Worm (Caenorhabditis elegans) whole organism, young adult: ENCODE results near the gene acr-16.
A peak's percentile ranks its signal among the peaks of the same experiment; 100 is the strongest.

ENCODE experiments used
- B0336.3 ChIP-seq: fragments of 200-800 bp; sonication (Bioruptor generic); IDR thresholded peaks from 2 replicates; pipeline ENCODE4 v1.3.6; 2022; ENCODE audit warnings: missing genetic modification characterization, missing compliant biosample characterization
- C06A6.2 ChIP-seq: fragments of 200-800 bp; sonication (Bioruptor generic); conservative IDR thresholded peaks from 2 replicates; pipeline ENCODE4 v1.3.6; 2022; ENCODE audit warnings: missing genetic modification characterization, missing compliant biosample characterization
- D2030.7 ChIP-seq: fragments of 200-800 bp; sonication (Bioruptor generic); IDR thresholded peaks from 2 replicates; pipeline ENCODE4 v1.3.6; 2022; ENCODE audit warnings: missing genetic modification reagents, missing genetic modification characterization, missing compliant biosample characterization
- F23B12.7 ChIP-seq: sonication (generic microtip); optimal IDR thresholded peaks from 2 replicates; lab custom pipeline; 2017; ENCODE audit warnings: missing genetic modification characterization, mild to moderate bottlenecking, missing compliant biosample characterization, antibody characterized with exemption, moderate library complexity; ENCODE audit not compliant: insufficient read depth
- F33H1.4 ChIP-seq: fragments of 200-800 bp; sonication (Bioruptor generic); IDR thresholded peaks from 2 replicates; pipeline ENCODE4 v1.3.6; 2022; ENCODE audit warnings: missing genetic modification reagents, missing genetic modification characterization, missing compliant biosample characterization
- F39B2.1 ChIP-seq: fragments of 200-800 bp; sonication (Bioruptor generic); IDR thresholded peaks from 2 replicates; pipeline ENCODE4 v1.3.6; 2022; ENCODE audit warnings: missing genetic modification reagents, missing genetic modification characterization, missing compliant biosample characterization
- T07F8.4 ChIP-seq: sonication (generic microtip); optimal IDR thresholded peaks from 2 replicates; lab custom pipeline; 2016; ENCODE audit warnings: mild to moderate bottlenecking, missing genetic modification characterization, moderate library complexity, missing compliant biosample characterization
- ZK185.1 ChIP-seq: sonication (generic microtip); optimal IDR thresholded peaks from 2 replicates; lab custom pipeline; 2016; ENCODE audit warnings: mild to moderate bottlenecking, missing genetic modification characterization, missing compliant biosample characterization; ENCODE audit not compliant: poor library complexity, severe bottlenecking
- athp-1 ChIP-seq: sonication (generic microtip); optimal IDR thresholded peaks from 2 replicates; lab custom pipeline; 2017; ENCODE audit warnings: mild to moderate bottlenecking, missing genetic modification characterization, missing compliant biosample characterization
- attf-5 ChIP-seq: fragments of 200-800 bp; sonication (Bioruptor generic); optimal IDR thresholded peaks from 2 replicates; lab custom pipeline; 2018; ENCODE audit warnings: mild to moderate bottlenecking, missing genetic modification characterization, missing compliant biosample characterization
- ceh-100 ChIP-seq: fragments of 200-800 bp; sonication (Bioruptor generic); IDR thresholded peaks from 2 replicates; pipeline ENCODE4 v1.3.6; 2022; ENCODE audit warnings: missing genetic modification reagents, missing genetic modification characterization, missing compliant biosample characterization
- ceh-27 ChIP-seq: fragments of 200-800 bp; sonication (Bioruptor generic); optimal IDR thresholded peaks from 2 replicates; lab custom pipeline; 2018; ENCODE audit warnings: mild to moderate bottlenecking, missing genetic modification characterization, moderate library complexity, missing compliant biosample characterization
- ceh-58 ChIP-seq: fragments of 200-800 bp; sonication (Bioruptor generic); IDR thresholded peaks from 2 replicates; pipeline ENCODE4 v1.3.6; 2022; ENCODE audit warnings: missing genetic modification characterization, missing compliant biosample characterization
- dox-1 ChIP-seq: fragments of 200-800 bp; sonication (Bioruptor generic); IDR thresholded peaks from 2 replicates; pipeline ENCODE4 v1.3.6; 2022; ENCODE audit warnings: missing genetic modification reagents, missing genetic modification characterization, missing compliant biosample characterization
- egl-18 ChIP-seq: fragments of 200-800 bp; sonication (Bioruptor generic); IDR thresholded peaks from 2 replicates; pipeline ENCODE4 v1.3.6; 2022; ENCODE audit warnings: missing genetic modification reagents, missing genetic modification characterization, missing compliant biosample characterization
- egrh-3 ChIP-seq: fragments of 200-800 bp; sonication (Bioruptor generic); IDR thresholded peaks from 2 replicates; pipeline ENCODE4 v1.3.6; 2022; ENCODE audit warnings: missing genetic modification reagents, missing genetic modification characterization, missing compliant biosample characterization
- ekl-4 ChIP-seq: fragments of 200-800 bp; sonication (Bioruptor generic); IDR thresholded peaks from 2 replicates; pipeline ENCODE4 v1.3.6; 2022; ENCODE audit warnings: missing genetic modification reagents, missing genetic modification characterization, missing compliant biosample characterization
- hlh-26 ChIP-seq: fragments of 200-800 bp; sonication (Bioruptor generic); conservative IDR thresholded peaks from 2 replicates; pipeline ENCODE4 v1.3.6; 2022; ENCODE audit warnings: missing genetic modification reagents, missing genetic modification characterization, missing compliant biosample characterization
- hmg-1.2 ChIP-seq: fragments of 200-800 bp; sonication (Bioruptor generic); IDR thresholded peaks from 2 replicates; pipeline ENCODE4 v1.3.6; 2022; ENCODE audit warnings: missing genetic modification reagents, missing genetic modification characterization, missing compliant biosample characterization
- hsf-1 ChIP-seq: fragments of 200-800 bp; sonication (Bioruptor generic); IDR thresholded peaks from 2 replicates; pipeline ENCODE4 v1.3.6; 2022; ENCODE audit warnings: missing genetic modification reagents, missing genetic modification characterization, missing compliant biosample characterization
- lir-1 ChIP-seq: fragments of 200-800 bp; sonication (Bioruptor generic); conservative IDR thresholded peaks from 2 replicates; pipeline ENCODE4 v1.3.6; 2022; ENCODE audit warnings: missing genetic modification reagents, missing genetic modification characterization, missing compliant biosample characterization
- madf-3 ChIP-seq: fragments of 200-800 bp; sonication (Bioruptor generic); IDR thresholded peaks from 2 replicates; pipeline ENCODE4 v1.3.6; 2022; ENCODE audit warnings: missing genetic modification reagents, missing genetic modification characterization, missing compliant biosample characterization
- madf-6 ChIP-seq: fragments of 200-800 bp; sonication (Bioruptor generic); IDR thresholded peaks from 2 replicates; pipeline ENCODE4 v1.3.6; 2022; ENCODE audit warnings: missing genetic modification reagents, missing genetic modification characterization, missing compliant biosample characterization
- mcd-1 ChIP-seq: fragments of 200-800 bp; sonication (Bioruptor generic); IDR thresholded peaks from 2 replicates; pipeline ENCODE4 v1.3.6; 2022; ENCODE audit warnings: missing genetic modification reagents, missing genetic modification characterization, missing compliant biosample characterization
- nfya-2 ChIP-seq: fragments of 200-800 bp; sonication (Bioruptor generic); IDR thresholded peaks from 2 replicates; pipeline ENCODE4 v1.3.6; 2022; ENCODE audit warnings: missing genetic modification reagents, missing genetic modification characterization, missing compliant biosample characterization
- nhr-27 ChIP-seq: fragments of 200-800 bp; sonication (Bioruptor generic); optimal IDR thresholded peaks from 2 replicates; lab custom pipeline; 2018; ENCODE audit warnings: mild to moderate bottlenecking, missing genetic modification characterization, moderate library complexity, missing compliant biosample characterization
- pbrm-1 ChIP-seq: fragments of 200-800 bp; sonication (Bioruptor generic); IDR thresholded peaks from 2 replicates; pipeline ENCODE4 v1.3.6; 2022; ENCODE audit warnings: missing genetic modification reagents, missing genetic modification characterization, missing compliant biosample characterization
- sea-2 ChIP-seq: fragments of 200-800 bp; sonication (Bioruptor generic); IDR thresholded peaks from 2 replicates; pipeline ENCODE4 v1.3.6; 2022; ENCODE audit warnings: missing genetic modification characterization, missing compliant biosample characterization
- snpc-1.3 ChIP-seq: sonication (generic microtip); optimal IDR thresholded peaks from 2 replicates; lab custom pipeline; 2017; ENCODE audit warnings: missing genetic modification characterization, mild to moderate bottlenecking, missing compliant biosample characterization, antibody characterized with exemption, moderate library complexity, missing genotype, missing genetic modification reagents; ENCODE audit not compliant: insufficient read depth
- somi-1 ChIP-seq: fragments of 200-800 bp; sonication (Bioruptor generic); optimal IDR thresholded peaks from 2 replicates; lab custom pipeline; 2018; ENCODE audit warnings: mild to moderate bottlenecking, missing genetic modification characterization, missing compliant biosample characterization
- tbp1 ChIP-seq: fragments of 200-800 bp; sonication (Bioruptor generic); optimal IDR thresholded peaks from 2 replicates; lab custom pipeline; 2018; ENCODE audit warnings: mild to moderate bottlenecking, missing genetic modification characterization, missing compliant biosample characterization
- tlf-1 ChIP-seq: fragments of 200-800 bp; sonication (Bioruptor generic); optimal IDR thresholded peaks from 2 replicates; lab custom pipeline; 2018; ENCODE audit warnings: mild to moderate bottlenecking, missing genetic modification characterization, missing compliant biosample characterization
- unc-130 ChIP-seq: sonication (generic microtip); optimal IDR thresholded peaks from 2 replicates; lab custom pipeline; 2016; ENCODE audit warnings: missing genetic modification reagents, missing genetic modification characterization, missing compliant biosample characterization
- unc-62 ChIP-seq: fragments of 150-350 bp; optimal IDR thresholded peaks from 2 replicates; lab custom pipeline; 2014; ENCODE audit warnings: missing biosample characterization, missing genetic modification reagents, missing genetic modification characterization
- zfh-2 ChIP-seq: fragments of 200-800 bp; sonication (Bioruptor generic); conservative IDR thresholded peaks from 2 replicates; pipeline ENCODE4 v1.3.6; 2022; ENCODE audit warnings: missing genetic modification reagents, missing genetic modification characterization, missing compliant biosample characterization
- zim-3 ChIP-seq: sonication (generic microtip); optimal IDR thresholded peaks from 2 replicates; lab custom pipeline; 2017; ENCODE audit warnings: mild to moderate bottlenecking, missing genetic modification characterization, moderate library complexity, missing compliant biosample characterization
- ztf-18 ChIP-seq: sonication (generic microtip); optimal IDR thresholded peaks from 2 replicates; lab custom pipeline; 2016; ENCODE audit warnings: missing genotype, mild to moderate bottlenecking, missing genetic modification characterization, missing compliant biosample characterization
- ztf-28 ChIP-seq: fragments of 200-800 bp; sonication (Bioruptor generic); IDR thresholded peaks from 2 replicates; pipeline ENCODE4 v1.3.6; 2022; ENCODE audit warnings: missing genetic modification reagents, missing genetic modification characterization, missing compliant biosample characterization

The acr-16 gene

DNA sequence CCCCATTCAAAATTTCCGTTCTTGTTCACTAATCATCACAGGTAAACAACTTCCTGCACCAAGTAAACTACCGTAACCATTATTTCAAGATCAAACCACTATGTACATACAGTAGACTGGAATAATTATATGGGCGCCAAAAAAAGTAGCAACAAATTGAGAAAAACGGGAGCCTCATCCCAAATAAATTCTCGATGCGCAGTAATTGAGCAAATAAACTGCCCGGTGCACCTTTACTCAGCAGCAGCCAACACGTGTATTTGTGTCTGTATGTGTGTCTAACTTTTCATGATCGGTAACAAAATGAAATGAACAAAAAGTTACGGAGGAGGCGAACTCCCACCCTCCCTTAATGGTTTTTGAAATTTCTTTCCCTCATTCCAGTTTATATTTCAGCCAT lies 31.8 kb upstream of the acr-16 start, which contains the start of gene otpl-5:
Gene otpl-5, plus strand, starts transcription at position 301 of the 400 bp plus-strand sequence.
- TF ChIP-seq unc-130 (no peak), zim-3 (tag; lab: Kevin White, UChicago) (no peak), T07F8.4 (tag; lab: Kevin White, UChicago) (no peak), ZK185.1 (no peak), somi-1 (no peak), madf-3 (GFP tag; lab: Robert Waterston, UW) (no peak), hlh-26 (GFP tag; lab: Robert Waterston, UW) (no peak)

DNA sequence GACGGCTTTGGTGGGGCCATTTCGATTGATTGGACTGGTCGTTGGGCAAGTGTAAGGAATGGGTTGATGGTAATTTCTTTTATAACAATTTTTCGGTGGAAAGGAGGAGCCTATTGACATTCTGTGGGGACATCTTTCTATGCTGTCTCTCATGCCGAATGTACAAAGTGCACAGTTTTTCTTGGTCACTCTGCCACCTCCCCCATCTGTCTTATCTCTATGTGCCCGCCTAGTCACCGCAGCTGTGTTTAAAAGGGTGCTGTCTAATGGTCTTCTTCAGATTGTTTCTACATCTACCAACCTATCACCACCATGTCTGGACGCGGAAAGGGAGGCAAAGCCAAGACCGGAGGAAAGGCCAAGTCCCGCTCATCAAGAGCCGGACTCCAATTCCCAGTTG lies 27.9 kb upstream of the acr-16 start, which contains the start of the genes his-8 and his-7:
Gene his-8, minus strand, starts transcription at position 20 of the 400 bp plus-strand sequence.
Gene his-7, plus strand, starts transcription at position 313 of the 400 bp plus-strand sequence.
- peak; percentile 5; the same call in 1 of the 2 replicates for TF ChIP-seq madf-6 (GFP tag; lab: Robert Waterston, UW)

DNA sequence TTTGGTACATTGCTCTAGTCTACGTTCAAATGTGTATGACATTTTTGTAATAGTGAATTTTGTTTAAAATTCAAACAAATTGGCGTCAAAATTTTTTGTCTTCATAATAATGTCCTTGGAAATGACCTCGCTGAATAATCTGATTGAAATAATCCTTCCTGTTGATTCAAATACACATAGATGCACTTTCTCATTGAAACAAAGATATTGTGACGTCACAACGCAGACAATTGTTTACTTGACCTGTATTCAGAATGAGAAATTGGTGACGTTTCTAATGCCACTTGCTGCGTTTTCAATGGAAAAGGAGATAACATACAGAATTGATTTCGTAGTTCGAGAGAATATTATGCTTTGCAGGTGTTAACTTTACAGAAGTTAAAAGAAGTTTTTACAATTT lies 27.1 kb upstream of the acr-16 start:
- no peak for TF ChIP-seq lir-1 (GFP tag; lab: Robert Waterston, UW)

DNA sequence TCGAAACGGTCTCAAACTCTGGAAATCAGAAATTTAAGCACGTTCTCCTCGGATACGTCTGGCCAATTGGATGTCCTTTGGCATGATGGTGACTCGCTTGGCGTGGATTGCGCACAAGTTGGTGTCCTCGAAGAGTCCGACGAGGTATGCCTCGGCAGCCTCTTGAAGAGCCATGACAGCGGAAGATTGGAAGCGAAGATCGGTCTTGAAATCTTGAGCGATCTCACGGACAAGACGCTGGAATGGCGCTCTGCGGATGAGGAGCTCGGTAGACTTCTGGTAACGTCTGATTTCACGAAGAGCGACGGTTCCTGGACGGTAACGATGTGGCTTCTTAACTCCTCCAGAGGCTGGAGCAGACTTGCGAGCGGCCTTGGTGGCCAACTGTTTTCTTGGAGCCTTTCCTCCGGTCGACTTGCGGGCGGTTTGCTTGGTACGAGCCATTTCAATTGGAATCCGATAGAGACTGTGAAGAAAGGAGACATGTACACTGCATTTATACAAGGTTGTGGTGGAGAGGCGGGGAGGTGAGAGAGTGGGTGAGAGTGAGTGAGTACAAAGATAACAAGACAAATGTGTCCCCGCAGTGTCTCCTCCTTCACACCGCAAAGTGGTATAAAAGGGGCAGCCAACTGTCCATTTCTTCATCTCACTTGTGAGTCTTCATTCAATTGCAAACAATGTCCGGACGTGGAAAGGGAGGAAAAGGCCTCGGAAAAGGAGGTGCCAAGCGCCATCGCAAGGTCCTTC lies 26.3 kb upstream of the acr-16 start, which contains the start of the genes his-6 and his-5:
Gene his-6, minus strand, starts transcription at position 444 of the 750 bp plus-strand sequence.
Gene his-5, plus strand, starts transcription at position 681 of the 750 bp plus-strand sequence.
- 0 out of 2 replicates have a peak, but pooled peaks have one; percentile 36 for TF ChIP-seq mcd-1 (GFP tag; lab: Robert Waterston, UW)
- peak; percentile 69 for TF ChIP-seq dox-1
- TF ChIP-seq F39B2.1 (GFP tag; lab: Robert Waterston, UW): peak; percentile 98
- TF ChIP-seq sea-2 (GFP tag; lab: Robert Waterston, UW): 0 out of 2 replicates have a peak, but pooled peaks have one; percentile 10
- peak; percentile 35; the same call in 1 of the 2 replicates for TF ChIP-seq D2030.7 (GFP tag; lab: Robert Waterston, UW)
- TF ChIP-seq C06A6.2 (GFP tag; lab: Robert Waterston, UW): peak; percentile 58; the same call in 1 of the 2 replicates
- TF ChIP-seq pbrm-1 (GFP tag; lab: Robert Waterston, UW): 0 out of 2 replicates have a peak, but pooled peaks have one; percentile 30
- TF ChIP-seq hmg-1.2 (GFP tag; lab: Robert Waterston, UW): peak; percentile 30; the same call in 1 of the 2 replicates

DNA sequence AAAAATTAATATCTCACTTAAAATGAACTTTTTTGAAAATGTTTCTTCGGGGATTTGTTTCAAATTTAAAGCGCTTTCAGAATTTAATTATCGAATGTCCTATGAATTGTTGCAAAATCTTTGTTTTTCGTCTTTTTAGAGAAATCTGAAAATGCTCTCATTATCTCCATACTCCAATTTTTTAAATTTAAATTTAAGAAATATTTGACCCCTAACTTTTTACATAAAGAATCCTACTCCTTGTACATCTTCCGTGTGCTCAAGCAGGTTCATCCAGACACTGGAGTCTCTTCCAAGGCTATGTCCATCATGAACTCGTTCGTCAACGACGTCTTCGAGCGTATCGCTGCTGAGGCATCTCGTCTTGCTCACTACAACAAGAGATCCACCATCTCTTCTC lies 24.8 kb upstream of the acr-16 start, which contains the start of gene his-39:
Gene his-39, plus strand, starts transcription at position 301 of the 400 bp plus-strand sequence.
- TF ChIP-seq ceh-58 (no peak), ekl-4 (GFP tag; lab: Robert Waterston, UW) (no peak), attf-5 (GFP tag; lab: Kevin White, UChicago) (no peak), unc-62 (GFP tag; lab: Kevin White, UChicago) (no peak)

DNA sequence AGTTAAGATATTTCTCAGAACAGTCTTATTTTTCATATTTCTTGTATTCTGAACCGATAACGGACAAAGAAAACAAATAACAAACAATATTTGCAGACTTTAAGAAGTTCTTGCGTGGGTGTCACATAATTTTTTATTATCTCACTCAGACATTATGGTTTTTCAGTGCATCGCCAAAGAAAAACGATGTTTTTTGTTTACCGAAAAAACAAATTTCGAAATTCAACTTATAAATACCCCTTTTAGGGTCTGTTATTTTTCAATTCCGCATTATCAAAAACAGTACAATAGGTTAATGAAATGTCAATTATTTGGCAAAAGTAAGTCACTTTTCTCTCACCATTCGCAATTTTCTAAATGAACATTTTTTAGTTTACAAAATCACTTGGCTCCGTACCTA lies 24.0 kb upstream of the acr-16 start, which contains the start of gene otpl-4:
Gene otpl-4, plus strand, starts transcription at position 301 of the 400 bp plus-strand sequence.
- no peak for TF ChIP-seq egl-18 (GFP tag; lab: Robert Waterston, UW)
- TF ChIP-seq lir-1 (GFP tag; lab: Robert Waterston, UW): no peak
- TF ChIP-seq ceh-58: no peak
- TF ChIP-seq F33H1.4 (GFP tag; lab: Robert Waterston, UW): no peak
- TF ChIP-seq tbp1: no peak
- TF ChIP-seq nhr-27 (tag; lab: Kevin White, UChicago): no peak
- TF ChIP-seq tlf-1 (GFP tag; lab: Kevin White, UChicago): no peak
- no peak for TF ChIP-seq B0336.3 (GFP tag; lab: Robert Waterston, UW)
- no peak for TF ChIP-seq snpc-1.3 (tag; lab: Kevin White, UChicago)
- TF ChIP-seq egrh-3 (GFP tag; lab: Robert Waterston, UW): no peak
- no peak for TF ChIP-seq F23B12.7 (tag; lab: Kevin White, UChicago)
- TF ChIP-seq ekl-4 (GFP tag; lab: Robert Waterston, UW): no peak
- no peak for TF ChIP-seq nfya-2 (GFP tag; lab: Robert Waterston, UW)
- TF ChIP-seq ztf-28 (GFP tag; lab: Robert Waterston, UW): no peak
- TF ChIP-seq athp-1 (tag; lab: Kevin White, UChicago): no peak
- TF ChIP-seq ceh-27: no peak
- no peak for TF ChIP-seq hsf-1 (GFP tag; lab: Robert Waterston, UW)
- TF ChIP-seq ztf-18 (tag; lab: Kevin White, UChicago): no peak
- TF ChIP-seq zfh-2 (GFP tag; lab: Robert Waterston, UW): no peak
- TF ChIP-seq ceh-100 (GFP tag; lab: Robert Waterston, UW): no peak
- TF ChIP-seq, all 124 proteins: peak for 0
